Worm (Caenorhabditis elegans) whole organism, midembryonic: ENCODE results near the gene Y55F3C.9.

Source experiments
- T22C8.4 ChIP-seq: fragments of 200-800 bp; sonication (Bioruptor generic); IDR thresholded peaks from 2 replicates; pipeline ENCODE4 v1.3.6; 2022; ENCODE audit warnings: missing genetic modification characterization, missing compliant biosample characterization
- cog-1 ChIP-seq: sonication (generic microtip); optimal IDR thresholded peaks from 2 replicates; lab custom pipeline; 2016; ENCODE audit warnings: missing genetic modification characterization, missing compliant biosample characterization
- flt-1 ChIP-seq: fragments of 200-800 bp; sonication (Bioruptor generic); IDR thresholded peaks from 2 replicates; pipeline ENCODE4 v1.3.6; 2022; ENCODE audit warnings: missing genetic modification characterization, missing compliant biosample characterization
- klf-2 ChIP-seq: fragments of 200-800 bp; sonication (Bioruptor generic); conservative IDR thresholded peaks from 2 replicates; pipeline ENCODE4 v1.3.6; 2022; ENCODE audit warnings: missing genetic modification reagents, missing genetic modification characterization, missing compliant biosample characterization
- med-1 ChIP-seq: sonication (generic microtip); optimal IDR thresholded peaks from 2 replicates; lab custom pipeline; 2017; ENCODE audit warnings: missing genetic modification characterization, mild to moderate bottlenecking, missing compliant biosample characterization, antibody characterized with exemption, missing genetic modification reagents; ENCODE audit not compliant: insufficient read depth
- ref-1 ChIP-seq: fragments of 200-800 bp; sonication (Bioruptor generic); conservative IDR thresholded peaks from 2 replicates; pipeline ENCODE4 v1.3.6; 2022; ENCODE audit warnings: missing genetic modification reagents, missing genetic modification characterization, missing compliant biosample characterization
- tab-1 ChIP-seq: fragments of 200-800 bp; sonication (Bioruptor generic); IDR thresholded peaks from 2 replicates; pipeline ENCODE4 v1.3.6; 2022; ENCODE audit warnings: missing genetic modification characterization, missing compliant biosample characterization
- ztf-23 ChIP-seq: fragments of 200-800 bp; sonication (Bioruptor generic); IDR thresholded peaks from 2 replicates; pipeline ENCODE4 v1.3.6; 2022; ENCODE audit warnings: missing genetic modification reagents, missing genetic modification characterization, missing compliant biosample characterization
- ztf-29 ChIP-seq: fragments of 200-800 bp; sonication (Bioruptor generic); IDR thresholded peaks from 2 replicates; pipeline ENCODE4 v1.3.6; 2022; ENCODE audit warnings: missing genetic modification reagents, missing genetic modification characterization, missing compliant biosample characterization

DNA sequence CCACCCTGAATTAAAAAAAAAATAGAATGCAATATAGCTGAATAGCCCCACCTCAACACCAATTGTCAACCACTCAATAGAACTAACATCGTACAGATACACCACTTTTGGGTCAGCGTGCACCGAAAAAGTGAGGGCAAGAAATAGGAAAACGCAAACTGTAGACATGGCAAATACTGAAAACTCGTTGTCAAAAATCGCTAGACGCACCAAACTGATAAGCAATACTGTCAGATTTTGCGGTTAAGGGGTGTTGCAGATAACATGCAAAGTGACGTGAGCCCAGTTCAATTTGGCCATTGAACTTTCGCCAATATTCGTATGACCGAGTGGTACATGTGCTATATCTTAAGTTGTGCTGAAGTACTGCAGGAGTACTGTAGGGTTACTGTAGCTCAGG is 54.7 kb downstream of the Y55F3C.9 start, which contains the start of gene K11H12.3:
- TF ChIP-seq klf-2 (GFP tag; lab: Robert Waterston, UW), result no peak
- no peak for TF ChIP-seq tab-1 (GFP tag; lab: Robert Waterston, UW)
- no peak for TF ChIP-seq flt-1
- no peak for TF ChIP-seq med-1 (GFP tag; lab: Kevin White, UChicago)
- TF ChIP-seq ztf-29 (GFP tag; lab: Robert Waterston, UW), result no peak
- no peak for TF ChIP-seq T22C8.4
- no peak for TF ChIP-seq cog-1 (tag; lab: Kevin White, UChicago)
- TF ChIP-seq ztf-23 (GFP tag; lab: Robert Waterston, UW), result no peak
- TF ChIP-seq ref-1, result no peak
